Fruit fly (Drosophila melanogaster): ENCODE results near the gene Vps16A.

The Vps16A gene

dm6 chr3R:9245576-9246200 is 21.1 kb upstream of the Vps16A start, which contains the start of gene Vps15 (continued):
- TF ChIP-seq esg (GFP tag; conservative IDR thresholded peaks at IDR 0.05) (peak; percentile 54), Mes4 (GFP tag; optimal IDR thresholded peaks at IDR 0.05) (peak; percentile 68), Bgb (GFP tag; IDR thresholded peaks at IDR 0.05; ENCODE audit: partially characterized antibody) (peak; percentile 85), pzg (GFP tag; optimal IDR thresholded peaks at IDR 0.05) (peak; percentile 54), slou (GFP tag; optimal IDR thresholded peaks at IDR 0.05) (peak; percentile 5), Hr3 (GFP tag; optimal IDR thresholded peaks at IDR 0.05) (peak; percentile 64), CG10366 (GFP tag; IDR thresholded peaks at IDR 0.05) (peak; percentile 60), sens (GFP tag) (peak; percentile 96), Blimp-1 (GFP tag; optimal IDR thresholded peaks at IDR 0.05) (peak; percentile 81), run (tag; optimal IDR thresholded peaks at IDR 0.05) (peak; percentile 46), pfk (GFP tag; optimal IDR thresholded peaks at IDR 0.05) (no peak), org-1 (GFP tag; optimal IDR thresholded peaks at IDR 0.05) (peak; percentile 4), zf30C (GFP tag; optimal IDR thresholded peaks at IDR 0.05) (no peak), insv (GFP tag; optimal IDR thresholded peaks at IDR 0.05) (no peak), pan (optimal IDR thresholded peaks at IDR 0.05) (no peak), pan (GFP tag; optimal IDR thresholded peaks at IDR 0.05 in 1 of 2, IDR thresholded peaks at IDR 0.05 in 1 of 2) (peak in 1 of 2 experiments; percentile 72), Usf (GFP tag; optimal IDR thresholded peaks at IDR 0.05) (no peak), sug (tag; optimal IDR thresholded peaks at IDR 0.05) (peak; percentile 84), CG4360 (GFP tag; IDR thresholded peaks at IDR 0.05) (0 out of 2 replicates have a peak, but pooled peaks have one; percentile 20), Xbp1 (GFP tag; optimal IDR thresholded peaks at IDR 0.05) (peak; percentile 83), Mad (GFP tag; optimal IDR thresholded peaks at IDR 0.05) (peak; percentile 48), zen2 (GFP tag; IDR thresholded peaks at IDR 0.05; ENCODE audit: partially characterized antibody) (peak; percentile 74; the same call in 2 of the 3 replicates), CG6272 (GFP tag; IDR thresholded peaks at IDR 0.05) (peak; percentile 55), CG2202 (tag; optimal IDR thresholded peaks at IDR 0.05) (peak; percentile 35), CG15073 (GFP tag; optimal IDR thresholded peaks at IDR 0.05) (no peak), gce (GFP tag; IDR thresholded peaks at IDR 0.05) (no peak), ash1 (GFP tag; optimal IDR thresholded peaks at IDR 0.05) (no peak), CG12769 (tag; optimal IDR thresholded peaks at IDR 0.05) (peak; percentile 65), CG12744 (GFP tag; optimal IDR thresholded peaks at IDR 0.05) (peak; percentile 60), GATAe (GFP tag; conservative IDR thresholded peaks at IDR 0.05) (no peak; the same call in 1 of the 2 replicates), eve (GFP tag; optimal IDR thresholded peaks at IDR 0.05) (no peak), CG17359 (tag; optimal IDR thresholded peaks at IDR 0.05) (peak; percentile 85), CG9876 (GFP tag; optimal IDR thresholded peaks at IDR 0.05) (no peak), CG7271 (tag; optimal IDR thresholded peaks at IDR 0.05) (peak; percentile 71), Chrac-16 (GFP tag; optimal IDR thresholded peaks at IDR 0.05) (peak; percentile 72), CG11247 (GFP tag; IDR thresholded peaks at IDR 0.05) (peak; percentile 57), kay (GFP tag; optimal IDR thresholded peaks at IDR 0.05) (peak; percentile 63), Deaf1 (tag; optimal IDR thresholded peaks at IDR 0.05) (peak; percentile 66), ac (GFP tag; optimal IDR thresholded peaks at IDR 0.05) (no peak), z (GFP tag; IDR thresholded peaks at IDR 0.05) (no peak), CG9609 (GFP tag; optimal IDR thresholded peaks at IDR 0.05) (peak; percentile 50), ab (GFP tag; optimal IDR thresholded peaks at IDR 0.05) (no peak), Sox100B (GFP tag; optimal IDR thresholded peaks at IDR 0.05) (peak; percentile 58), CG10267 (tag; optimal IDR thresholded peaks at IDR 0.05) (peak; percentile 83), Fer1 (GFP tag; optimal IDR thresholded peaks at IDR 0.05) (peak; percentile 85), dmrt99B (tag; optimal IDR thresholded peaks at IDR 0.05) (peak; percentile 76), CG8944 (GFP tag; optimal IDR thresholded peaks at IDR 0.05) (peak; percentile 44), CG13894 (tag; optimal IDR thresholded peaks at IDR 0.05) (peak; percentile 80), CG32532 (GFP tag; IDR thresholded peaks at IDR 0.05) (peak; percentile 80), pum (GFP tag; optimal IDR thresholded peaks at IDR 0.05) (peak; percentile 67), disco-r (GFP tag; optimal IDR thresholded peaks at IDR 0.05) (peak; percentile 57)
